Fruit fly (Drosophila melanogaster) whole organism, embryonic: Measurements from ENCODE around the gene CG14142.

Source experiments
- Ada2b ChIP-seq: fragments of 200-800 bp; sonication (Bioruptor generic); IDR thresholded peaks from 2 replicates; pipeline ENCODE4 v1.3.6; 2022; ENCODE audit warnings: missing biosample characterization, missing genetic modification characterization
- Atf6 ChIP-seq: fragments of 200-800 bp; sonication (Bioruptor generic); IDR thresholded peaks from 2 replicates; pipeline ENCODE4 v1.3.6; 2022; ENCODE audit warnings: missing biosample characterization, missing genetic modification characterization
- CG10654 ChIP-seq: fragments of 200-800 bp; sonication (Bioruptor generic); optimal IDR thresholded peaks from 2 replicates; lab custom pipeline; 2016; ENCODE audit warnings: missing biosample characterization, missing genetic modification characterization
- CG10979 ChIP-seq: fragments of 200-800 bp; sonication (Bioruptor generic); optimal IDR thresholded peaks from 2 replicates; lab custom pipeline; 2018; ENCODE audit warnings: missing biosample characterization, mild to moderate bottlenecking, missing genetic modification characterization, moderate library complexity
- CG11247 ChIP-seq: fragments of 200-800 bp; sonication (Bioruptor generic); IDR thresholded peaks from 2 replicates; pipeline ENCODE4 v1.3.6; 2022; ENCODE audit warnings: missing biosample characterization, missing genetic modification characterization
- CG11695 ChIP-seq: fragments of 200-800 bp; sonication (Bioruptor generic); IDR thresholded peaks from 3 replicates; pipeline ENCODE4 v1.3.6; 2022; ENCODE audit warnings: missing biosample characterization, missing genetic modification characterization
- CG12155 ChIP-seq: fragments of 200-800 bp; sonication (Bioruptor generic); optimal IDR thresholded peaks from 3 replicates; lab custom pipeline; 2016; ENCODE audit warnings: missing biosample characterization, missing genetic modification characterization
- CG15011 ChIP-seq: fragments of 200-800 bp; sonication (Bioruptor generic); optimal IDR thresholded peaks from 3 replicates; lab custom pipeline; 2018; ENCODE audit warnings: missing biosample characterization, mild to moderate bottlenecking, missing genetic modification characterization
- CG15514 ChIP-seq: fragments of 200-800 bp; sonication (Bioruptor generic); optimal IDR thresholded peaks from 3 replicates; lab custom pipeline; 2017; ENCODE audit warnings: missing biosample characterization, missing genetic modification characterization, mild to moderate bottlenecking, moderate library complexity, missing genetic modification reagents
- CG16779 ChIP-seq: fragments of 200-800 bp; sonication (Bioruptor generic); IDR thresholded peaks from 2 replicates; pipeline ENCODE4 v1.3.6; 2022; ENCODE audit warnings: missing biosample characterization, missing genetic modification characterization
- CG18764 ChIP-seq: fragments of 200-800 bp; sonication (Bioruptor generic); optimal IDR thresholded peaks from 3 replicates; lab custom pipeline; 2016; ENCODE audit warnings: missing biosample characterization, missing genetic modification characterization
- CG2129 ChIP-seq: fragments of 200-800 bp; sonication (Bioruptor generic); IDR thresholded peaks from 2 replicates; pipeline ENCODE4 v1.3.6; 2022; ENCODE audit warnings: missing biosample characterization, missing genetic modification characterization; ENCODE audit not compliant: partially characterized antibody
- CG32772 ChIP-seq: fragments of 200-800 bp; sonication (Bioruptor generic); IDR thresholded peaks from 2 replicates; pipeline ENCODE4 v1.3.6; 2022; ENCODE audit warnings: missing biosample characterization, missing genetic modification characterization
- CG34224 ChIP-seq: fragments of 200-800 bp; sonication (Bioruptor generic); IDR thresholded peaks from 3 replicates; pipeline ENCODE4 v1.3.6; 2022; ENCODE audit warnings: missing biosample characterization, missing genetic modification characterization; ENCODE audit not compliant: partially characterized antibody
- CG4854 ChIP-seq: fragments of 200-800 bp; sonication (Bioruptor generic); optimal IDR thresholded peaks from 2 replicates; lab custom pipeline; 2016; ENCODE audit warnings: missing biosample characterization, missing genetic modification characterization, inconsistent platforms
- CG5953 ChIP-seq: fragments of 200-800 bp; sonication (Bioruptor generic); IDR thresholded peaks from 2 replicates; pipeline ENCODE4 v1.3.6; 2022; ENCODE audit warnings: missing biosample characterization, missing genetic modification characterization
- CG8359 ChIP-seq: fragments of 200-800 bp; sonication (Bioruptor generic); optimal IDR thresholded peaks from 2 replicates; lab custom pipeline; 2017; ENCODE audit warnings: missing biosample characterization, mild to moderate bottlenecking, missing genetic modification characterization, borderline replicate concordance
- CG8765 ChIP-seq: fragments of 200-800 bp; sonication (Bioruptor generic); IDR thresholded peaks from 2 replicates; pipeline ENCODE4 v1.3.6; 2022; ENCODE audit warnings: missing biosample characterization, missing genetic modification characterization
- CG8944 ChIP-seq: fragments of 200-800 bp; sonication (Bioruptor generic); optimal IDR thresholded peaks from 3 replicates; lab custom pipeline; 2016; ENCODE audit warnings: missing biosample characterization, missing genetic modification characterization
- Camta ChIP-seq: fragments of 200-800 bp; sonication (Bioruptor generic); optimal IDR thresholded peaks from 2 replicates; lab custom pipeline; 2016; ENCODE audit warnings: missing biosample characterization, missing genetic modification characterization
- Dip3 ChIP-seq: fragments of 200-800 bp; sonication (Bioruptor generic); optimal IDR thresholded peaks from 3 replicates; lab custom pipeline; 2016; ENCODE audit warnings: missing biosample characterization, missing genetic modification characterization
- Fer3 ChIP-seq: fragments of 200-800 bp; sonication (Bioruptor generic); optimal IDR thresholded peaks from 2 replicates; lab custom pipeline; 2018; ENCODE audit warnings: missing biosample characterization, mild to moderate bottlenecking, missing genetic modification characterization, moderate library complexity
- HLH54F ChIP-seq: fragments of 200-800 bp; sonication (Bioruptor generic); optimal IDR thresholded peaks from 3 replicates; lab custom pipeline; 2016; ENCODE audit warnings: missing biosample characterization, missing genetic modification characterization
- HmgD ChIP-seq: fragments of 200-800 bp; sonication (Bioruptor generic); optimal IDR thresholded peaks from 3 replicates; lab custom pipeline; 2016; ENCODE audit warnings: missing biosample characterization, missing genetic modification characterization
- HmgZ ChIP-seq: fragments of 200-800 bp; sonication (Bioruptor generic); optimal IDR thresholded peaks from 2 replicates; lab custom pipeline; 2018; ENCODE audit warnings: missing biosample characterization, mild to moderate bottlenecking, missing genetic modification characterization
- Hr51 ChIP-seq, 2 experiments: fragments of 200-800 bp; sonication (Bioruptor generic); optimal IDR thresholded peaks; 2 replicates in 1 of 2; 3 replicates in 1 of 2; lab custom pipeline; 2016 to 2018; ENCODE audit warnings: missing biosample characterization in 2 of 2, missing genetic modification characterization in 2 of 2, mild to moderate bottlenecking in 1 of 2, moderate library complexity in 1 of 2
- Hr78 ChIP-seq, 2 experiments: fragments of 200-800 bp in 1 of 2; fragments of >200 bp in 1 of 2; sonication (Bioruptor generic) in 1 of 2; optimal IDR thresholded peaks; 2 replicates each; lab custom pipeline; 2017 to 2019; ENCODE audit warnings: missing biosample characterization in 2 of 2, missing genetic modification characterization in 2 of 2, mild to moderate bottlenecking in 1 of 2, moderate library complexity in 1 of 2
- Tbp ChIP-seq: fragments of >200 bp; optimal IDR thresholded peaks from 2 replicates; lab custom pipeline; 2018; ENCODE audit warnings: missing biosample characterization, missing genetic modification characterization
- chn ChIP-seq: fragments of 200-800 bp; sonication (Bioruptor generic); optimal IDR thresholded peaks from 2 replicates; lab custom pipeline; 2016; ENCODE audit warnings: missing biosample characterization, missing genetic modification characterization
- dati ChIP-seq: fragments of 200-800 bp; sonication (Bioruptor generic); IDR thresholded peaks from 2 replicates; pipeline ENCODE4 v1.3.6; 2022; ENCODE audit warnings: missing biosample characterization, missing genetic modification characterization
- dysf ChIP-seq: fragments of 200-800 bp; sonication (Bioruptor generic); IDR thresholded peaks from 3 replicates; pipeline ENCODE4 v1.3.6; 2022; ENCODE audit warnings: missing biosample characterization, missing genetic modification characterization
- fd64A ChIP-seq: fragments of 200-800 bp; sonication (Bioruptor generic); optimal IDR thresholded peaks from 3 replicates; lab custom pipeline; 2018; ENCODE audit warnings: missing biosample characterization, mild to moderate bottlenecking, missing genetic modification characterization
- gsb ChIP-seq: fragments of 200-800 bp; sonication (Bioruptor generic); IDR thresholded peaks from 2 replicates; pipeline ENCODE4 v1.3.6; 2022; ENCODE audit warnings: missing biosample characterization, missing genetic modification characterization
- gsb-n ChIP-seq: fragments of 200-800 bp; sonication (Bioruptor generic); optimal IDR thresholded peaks from 3 replicates; lab custom pipeline; 2018; ENCODE audit warnings: missing biosample characterization, mild to moderate bottlenecking, missing genetic modification characterization
- ham ChIP-seq: fragments of 200-800 bp; sonication (Bioruptor generic); IDR thresholded peaks from 2 replicates; pipeline ENCODE4 v1.3.6; 2022; ENCODE audit warnings: missing biosample characterization, missing genetic modification characterization
- insv ChIP-seq, 2 experiments: fragments of 200-800 bp; sonication (Bioruptor generic); optimal IDR thresholded peaks; 3 replicates each; lab custom pipeline; 2016 to 2018; ENCODE audit warnings: missing biosample characterization in 2 of 2, missing genetic modification characterization in 2 of 2
- maf-S ChIP-seq: fragments of 200-800 bp; sonication (Bioruptor generic); optimal IDR thresholded peaks from 2 replicates; lab custom pipeline; 2016; ENCODE audit warnings: missing biosample characterization, missing genetic modification characterization
- pan ChIP-seq, 4 experiments: fragments of >200 bp in 3 of 4; fragments of 200-800 bp in 1 of 4; sonication (Bioruptor generic) in 1 of 4; optimal IDR thresholded peaks in 3 of 4; IDR thresholded peaks in 1 of 4; 2 replicates each; pipeline versions ENCODE4 v1.3.6 to Lab custom; 2017 to 2022; ENCODE audit warnings: missing biosample characterization in 2 of 4, missing genetic modification characterization in 2 of 4, mixed read lengths in 1 of 4
- pnt ChIP-seq: fragments of 200-800 bp; sonication (Bioruptor generic); optimal IDR thresholded peaks from 3 replicates; lab custom pipeline; 2016; ENCODE audit warnings: missing biosample characterization, missing genetic modification characterization
- psq ChIP-seq: fragments of 200-800 bp; sonication (Bioruptor generic); optimal IDR thresholded peaks from 2 replicates; lab custom pipeline; 2017; ENCODE audit warnings: missing biosample characterization, missing genetic modification characterization
- pum ChIP-seq: fragments of 200-800 bp; sonication (Bioruptor generic); optimal IDR thresholded peaks from 2 replicates; lab custom pipeline; 2016; ENCODE audit warnings: missing biosample characterization, missing genetic modification characterization
- slp2 ChIP-seq: fragments of 200-800 bp; sonication (Bioruptor generic); optimal IDR thresholded peaks from 2 replicates; lab custom pipeline; 2016; ENCODE audit warnings: missing biosample characterization, missing genetic modification characterization
- sna ChIP-seq: fragments of 200-800 bp; sonication (Bioruptor generic); IDR thresholded peaks from 2 replicates; pipeline ENCODE4 v1.3.6; 2022; ENCODE audit warnings: missing biosample characterization, missing genetic modification characterization; ENCODE audit not compliant: partially characterized antibody
- sob ChIP-seq: fragments of 200-800 bp; sonication (Bioruptor generic); IDR thresholded peaks from 2 replicates; pipeline ENCODE4 v1.3.6; 2022; ENCODE audit warnings: missing biosample characterization, missing genetic modification characterization
- ssp ChIP-seq: fragments of 200-800 bp; sonication (Bioruptor generic); IDR thresholded peaks from 2 replicates; pipeline ENCODE4 v1.3.6; 2022; ENCODE audit warnings: missing biosample characterization, missing genetic modification characterization
- trem ChIP-seq: fragments of 200-800 bp; optimal IDR thresholded peaks from 3 replicates; lab custom pipeline; 2019; ENCODE audit warnings: missing biosample characterization, mild to moderate bottlenecking, missing genetic modification characterization, moderate library complexity
- twi ChIP-seq: fragments of 200-800 bp; optimal IDR thresholded peaks from 2 replicates; lab custom pipeline; 2019; ENCODE audit warnings: missing biosample characterization, mild to moderate bottlenecking, missing genetic modification characterization, moderate library complexity
- vvl ChIP-seq: fragments of 200-800 bp; sonication (Bioruptor generic); IDR thresholded peaks from 2 replicates; pipeline ENCODE4 v1.3.6; 2022; ENCODE audit warnings: missing biosample characterization, missing genetic modification characterization
- zen2 ChIP-seq: fragments of 200-800 bp; sonication (Bioruptor generic); IDR thresholded peaks from 3 replicates; pipeline ENCODE4 v1.3.6; 2022; ENCODE audit warnings: missing biosample characterization, missing genetic modification characterization; ENCODE audit not compliant: partially characterized antibody

The CG14142 gene

dm6 chr3L:11197291-11198021 is 24.1 kb downstream of the CG14142 start, which contains the start of gene GlcAT-P (continued):
- no peak for TF ChIP-seq CG34224
- TF ChIP-seq CG15514 (GFP tag; lab: Kevin White, UChicago): peak; percentile 12
- TF ChIP-seq Hr51 (GFP tag; optimal IDR thresholded peaks at IDR 0.05; lab: Kevin White, UChicago): peak in 1 of 2 experiments; percentile 86
- peak; percentile 65 for TF ChIP-seq Ada2b (GFP tag; lab: Robert Waterston, UW)
- TF ChIP-seq CG32772: peak; percentile 34; the same call in 1 of the 2 replicates
- no peak for TF ChIP-seq pan (optimal IDR thresholded peaks at IDR 0.05; lab: Kevin White, UChicago)
- peak in 1 of 2 experiments; percentile 78 for TF ChIP-seq pan (GFP tag; optimal IDR thresholded peaks at IDR 0.05 in 1 of 2, IDR thresholded peaks at IDR 0.05 in 1 of 2)
- TF ChIP-seq HmgD: no peak
- no peak for TF ChIP-seq pnt (GFP tag; lab: Kevin White, UChicago)
- no peak for TF ChIP-seq dati (GFP tag; lab: Robert Waterston, UW)
- peak; percentile 22 for TF ChIP-seq HmgZ (tag; lab: Kevin White, UChicago)
- no peak for TF ChIP-seq maf-S
- TF ChIP-seq gsb (GFP tag; lab: Robert Waterston, UW): no peak
- TF ChIP-seq fd64A (GFP tag; lab: Kevin White, UChicago): no peak
- no peak for TF ChIP-seq CG8765 (GFP tag; lab: Robert Waterston, UW)
- TF ChIP-seq CG4854: no peak
- peak in 1 of 2 experiments; percentile 26 for TF ChIP-seq Hr78 (GFP tag; optimal IDR thresholded peaks at IDR 0.05; lab: Kevin White, UChicago)
- TF ChIP-seq ham: no peak
- TF ChIP-seq CG11247 (GFP tag; lab: Robert Waterston, UW): no peak
- TF ChIP-seq CG8944 (GFP tag; lab: Kevin White, UChicago): no peak
- no peak for TF ChIP-seq CG16779 (GFP tag; lab: Robert Waterston, UW)
- no peak for TF ChIP-seq CG10654 (GFP tag; lab: Kevin White, UChicago)
- no peak for TF ChIP-seq HLH54F (GFP tag; lab: Kevin White, UChicago)
- TF ChIP-seq slp2 (GFP tag; lab: Kevin White, UChicago): no peak
- TF ChIP-seq Tbp (GFP tag; lab: Kevin White, UChicago): no peak
- peak; percentile 85 for TF ChIP-seq vvl (GFP tag; lab: Robert Waterston, UW)
- TF ChIP-seq CG2129 (GFP tag; lab: Robert Waterston, UW): no peak
- TF ChIP-seq insv (GFP tag; optimal IDR thresholded peaks at IDR 0.05; lab: Kevin White, UChicago): no peak
- no peak for TF ChIP-seq CG18764
- peak; percentile 76; the same call in 1 of the 2 replicates for TF ChIP-seq Atf6 (GFP tag; lab: Robert Waterston, UW)
- TF ChIP-seq chn (GFP tag; lab: Kevin White, UChicago): no peak
- TF ChIP-seq CG5953: no peak
- no peak for TF ChIP-seq ssp (GFP tag; lab: Robert Waterston, UW)
- TF ChIP-seq CG8359 (GFP tag; lab: Kevin White, UChicago): no peak
- TF ChIP-seq sob (GFP tag; lab: Robert Waterston, UW): peak; percentile 76
- TF ChIP-seq CG12155 (GFP tag; lab: Kevin White, UChicago): peak; percentile 44
- TF ChIP-seq twi (tag; lab: Kevin White, UChicago): peak; percentile 48
- no peak for TF ChIP-seq psq (GFP tag; lab: Kevin White, UChicago)
- TF ChIP-seq dysf (GFP tag; lab: Robert Waterston, UW): peak; percentile 71; the same call in 2 of the 3 replicates
- peak; percentile 78 for TF ChIP-seq gsb-n (tag; lab: Kevin White, UChicago)
- TF ChIP-seq CG15011 (GFP tag; lab: Kevin White, UChicago): no peak
- peak; percentile 56 for TF ChIP-seq Fer3 (tag; lab: Kevin White, UChicago)
- TF ChIP-seq zen2 (GFP tag; lab: Robert Waterston, UW): no peak
- TF ChIP-seq CG11695 (GFP tag; lab: Robert Waterston, UW): peak; percentile 80
- TF ChIP-seq CG10979 (tag; lab: Kevin White, UChicago): peak; percentile 82
- TF ChIP-seq sna (GFP tag; lab: Robert Waterston, UW): no peak
- TF ChIP-seq pum (GFP tag; lab: Kevin White, UChicago): no peak
- peak; percentile 11 for TF ChIP-seq Camta (GFP tag; lab: Kevin White, UChicago)
- peak; percentile 38 for TF ChIP-seq trem (tag; lab: Kevin White, UChicago)
- no peak for TF ChIP-seq Dip3 (GFP tag; lab: Kevin White, UChicago)
